Worm (Caenorhabditis elegans) whole organism, L4 larva: ENCODE results near the gene F16G10.8.

Source experiments
- T20F7.1 ChIP-seq: fragments of 200-800 bp; sonication (Bioruptor generic); optimal IDR thresholded peaks from 2 replicates; lab custom pipeline; 2018; ENCODE audit warnings: mild to moderate bottlenecking, missing genetic modification characterization, missing compliant biosample characterization
- T26A8.4 ChIP-seq: fragments of 200-800 bp; sonication (Bioruptor generic); IDR thresholded peaks from 2 replicates; pipeline ENCODE4 v1.3.6; 2022; ENCODE audit warnings: missing genetic modification characterization, missing compliant biosample characterization
- aly-2 ChIP-seq: sonication (generic microtip); optimal IDR thresholded peaks from 2 replicates; lab custom pipeline; 2018; ENCODE audit warnings: missing biosample characterization, missing genetic modification characterization
- ceh-44 ChIP-seq: fragments of 200-800 bp; sonication (Bioruptor generic); IDR thresholded peaks from 2 replicates; pipeline ENCODE4 v1.3.6; 2022; ENCODE audit warnings: missing genetic modification reagents, missing genetic modification characterization, missing compliant biosample characterization
- ces-1 ChIP-seq: fragments of 150-350 bp; sonication (generic microtip); optimal IDR thresholded peaks from 4 replicates; lab custom pipeline; 2014; ENCODE audit warnings: missing biosample characterization, missing genetic modification reagents, missing genetic modification characterization
- daf-16 ChIP-seq, 3 experiments: sonication (generic microtip); optimal IDR thresholded peaks; 2 replicates each; lab custom pipeline; 2016 to 2017; ENCODE audit warnings: missing genetic modification characterization in 3 of 3, missing genetic modification reagents in 3 of 3, mild to moderate bottlenecking in 2 of 3, missing compliant biosample characterization in 2 of 3, missing biosample characterization in 1 of 3, moderate library complexity in 1 of 3
- fkh-10 ChIP-seq: fragments of 150-350 bp; optimal IDR thresholded peaks from 2 replicates; lab custom pipeline; 2014; ENCODE audit warnings: missing biosample characterization, missing genetic modification reagents, missing genetic modification characterization
- lsy-2 ChIP-seq, 2 experiments: fragments of 150-350 bp in 1 of 2; sonication (generic microtip) in 1 of 2; optimal IDR thresholded peaks; 2 replicates each; lab custom pipeline; 2014 to 2017; ENCODE audit warnings: missing biosample characterization in 2 of 2, missing genetic modification characterization in 2 of 2
- pha-4 ChIP-seq, 2 experiments: fragments of 150-350 bp in 1 of 2; fragments of 200-800 bp in 1 of 2; sonication (Bioruptor generic) in 1 of 2; IDR thresholded peaks in 1 of 2; optimal IDR thresholded peaks in 1 of 2; 2 replicates each; pipeline versions ENCODE4 v1.3.6 to Lab custom; 2014 to 2022; ENCODE audit warnings: missing genetic modification characterization in 2 of 2, missing genetic modification reagents in 2 of 2, missing biosample characterization in 1 of 2, missing compliant biosample characterization in 1 of 2
- snpc-4 ChIP-seq: fragments of 150-350 bp; optimal IDR thresholded peaks from 2 replicates; lab custom pipeline; 2014; ENCODE audit warnings: missing biosample characterization, missing genetic modification characterization

- TF ChIP-seq T26A8.4 (GFP tag; lab: Robert Waterston, UW) = no peak
- no peak for TF ChIP-seq aly-2
- no peak for TF ChIP-seq daf-16 (GFP tag; optimal IDR thresholded peaks at IDR 0.05; lab: Kevin White, UChicago)
- TF ChIP-seq daf-16 (tag; optimal IDR thresholded peaks at IDR 0.05; lab: Kevin White, UChicago) = no peak
- TF ChIP-seq lsy-2 (tag; optimal IDR thresholded peaks at IDR 0.05; lab: Kevin White, UChicago) = no peak
- TF ChIP-seq ceh-44 (GFP tag; lab: Robert Waterston, UW) = no peak
- TF ChIP-seq T20F7.1 (GFP tag; lab: Kevin White, UChicago) = no peak
- no peak for TF ChIP-seq pha-4 (GFP tag; IDR thresholded peaks at IDR 0.05; lab: Robert Waterston, UW)
- no peak for TF ChIP-seq pha-4 (tag; optimal IDR thresholded peaks at IDR 0.05; lab: Kevin White, UChicago)
- TF ChIP-seq fkh-10 (GFP tag; lab: Kevin White, UChicago) = no peak
- TF ChIP-seq ces-1 (GFP tag; lab: Kevin White, UChicago) = no peak
- TF ChIP-seq snpc-4 (tag; lab: Kevin White, UChicago) = no peak
These were observed 28.8 kb downstream of the F16G10.8 start, which contains the start of gene F43C11.2 for ce11 chrII:2354476-2354875.
